Worm (Caenorhabditis elegans): ENCODE measurements around the gene srw-85.

- TF ChIP-seq fos-1 (tag; optimal IDR thresholded peaks at IDR 0.05): no peak
- TF ChIP-seq pqm-1 (tag; optimal IDR thresholded peaks at IDR 0.05): no peak
- no peak for TF ChIP-seq ama-1 (optimal IDR thresholded peaks at IDR 0.05)
- TF ChIP-seq tbx-2 (tag; optimal IDR thresholded peaks at IDR 0.05): no peak
- TF ChIP-seq nhr-77 (tag; optimal IDR thresholded peaks at IDR 0.05): no peak
- no peak for TF ChIP-seq mdl-1 (tag; optimal IDR thresholded peaks at IDR 0.05)
- no peak for TF ChIP-seq mab-9 (GFP tag; IDR thresholded peaks at IDR 0.05)
- TF ChIP-seq unc-130 (tag; optimal IDR thresholded peaks at IDR 0.05): no peak
- no peak for TF ChIP-seq unc-30 (tag; optimal IDR thresholded peaks at IDR 0.05)
- no peak for TF ChIP-seq lin-35 (GFP tag; optimal IDR thresholded peaks at IDR 0.05)
- no peak for TF ChIP-seq fkh-10 (GFP tag; optimal IDR thresholded peaks at IDR 0.05)
- no peak for TF ChIP-seq unc-62 (GFP tag; optimal IDR thresholded peaks at IDR 0.05)
- TF ChIP-seq lsy-2 (tag; optimal IDR thresholded peaks at IDR 0.05): no peak
- TF ChIP-seq egl-27 (tag; optimal IDR thresholded peaks at IDR 0.05): no peak
These were observed 50.0 kb downstream of the srw-85 start, which contains the start of gene srw-84 for ce11 chrV:19380968-19381367.

Data from whole organism, L1 larva.